Fruit fly (Drosophila melanogaster): ENCODE measurements around the gene CG31789.

dm6 chr2L:18604986-18605385, 742 bp upstream of the CG31789 start, which contains the start of gene CG10413:
- TF ChIP-seq psq (optimal IDR thresholded peaks at IDR 0.05) (no peak), Sin3A (optimal IDR thresholded peaks at IDR 0.05) (no peak), h (optimal IDR thresholded peaks at IDR 0.05) (no peak), ttk (optimal IDR thresholded peaks at IDR 0.05) (no peak)
